Fruit fly (Drosophila melanogaster) whole organism, embryonic: ENCODE measurements around the gene CG3566.

Experiments used
- Bdp1 ChIP-seq: fragments of 200-800 bp; sonication (Bioruptor generic); optimal IDR thresholded peaks from 3 replicates; lab custom pipeline; 2016; ENCODE audit warnings: missing biosample characterization, missing genetic modification characterization
- CG11398 ChIP-seq: fragments of 200-800 bp; sonication (Bioruptor generic); optimal IDR thresholded peaks from 2 replicates; lab custom pipeline; 2016; ENCODE audit warnings: missing biosample characterization, missing genetic modification characterization
- CG11456 ChIP-seq: fragments of 200-800 bp; sonication (Bioruptor generic); IDR thresholded peaks from 3 replicates; pipeline ENCODE4 v1.3.6; 2022; ENCODE audit warnings: missing biosample characterization, missing genetic modification characterization
- CG11560 ChIP-seq: fragments of 200-800 bp; sonication (Bioruptor generic); IDR thresholded peaks from 3 replicates; pipeline ENCODE4 v1.3.6; 2022; ENCODE audit warnings: missing biosample characterization, missing genetic modification characterization
- CG11723 ChIP-seq: fragments of 200-800 bp; sonication (Bioruptor generic); optimal IDR thresholded peaks from 2 replicates; lab custom pipeline; 2017; ENCODE audit warnings: missing biosample characterization, mild to moderate bottlenecking, missing genetic modification characterization
- CG12104 ChIP-seq: fragments of 200-800 bp; sonication (Bioruptor generic); optimal IDR thresholded peaks from 3 replicates; lab custom pipeline; 2016; ENCODE audit warnings: missing biosample characterization, missing genetic modification characterization
- CG15011 ChIP-seq: fragments of 200-800 bp; sonication (Bioruptor generic); optimal IDR thresholded peaks from 3 replicates; lab custom pipeline; 2018; ENCODE audit warnings: missing biosample characterization, mild to moderate bottlenecking, missing genetic modification characterization
- CG15269 ChIP-seq: fragments of 200-800 bp; sonication (Bioruptor generic); optimal IDR thresholded peaks from 2 replicates; lab custom pipeline; 2018; ENCODE audit warnings: missing biosample characterization, mild to moderate bottlenecking, missing genetic modification characterization, moderate library complexity
- CG1832 ChIP-seq: fragments of 200-800 bp; sonication (Bioruptor generic); optimal IDR thresholded peaks from 2 replicates; lab custom pipeline; 2017; ENCODE audit warnings: missing biosample characterization, mild to moderate bottlenecking, missing genetic modification characterization, inconsistent platforms
- CG2199 ChIP-seq: fragments of 200-800 bp; sonication (Bioruptor generic); IDR thresholded peaks from 3 replicates; pipeline ENCODE4 v1.3.6; 2022; ENCODE audit warnings: missing biosample characterization, missing genetic modification characterization
- CG30403 ChIP-seq: fragments of 200-800 bp; sonication (Bioruptor generic); optimal IDR thresholded peaks from 3 replicates; lab custom pipeline; 2016; ENCODE audit warnings: missing biosample characterization, missing genetic modification characterization
- CG30431 ChIP-seq: fragments of 200-800 bp; sonication (Bioruptor generic); optimal IDR thresholded peaks from 2 replicates; lab custom pipeline; 2017; ENCODE audit warnings: missing biosample characterization, missing genetic modification characterization
- CG3838 ChIP-seq: fragments of 200-800 bp; sonication (Bioruptor generic); optimal IDR thresholded peaks from 3 replicates; lab custom pipeline; 2016; ENCODE audit warnings: missing biosample characterization, missing genetic modification characterization
- CG4328 ChIP-seq: fragments of 200-800 bp; sonication (Bioruptor generic); optimal IDR thresholded peaks from 3 replicates; lab custom pipeline; 2017; ENCODE audit warnings: missing biosample characterization, missing genetic modification reagents, missing genetic modification characterization
- CG6765 ChIP-seq: fragments of 200-800 bp; sonication (Bioruptor generic); optimal IDR thresholded peaks from 3 replicates; lab custom pipeline; 2017; ENCODE audit warnings: missing biosample characterization, mild to moderate bottlenecking, missing genetic modification characterization
- CG6791 ChIP-seq: fragments of 200-800 bp; sonication (Bioruptor generic); IDR thresholded peaks from 3 replicates; pipeline ENCODE4 v1.3.6; 2022; ENCODE audit warnings: missing biosample characterization, missing genetic modification characterization; ENCODE audit not compliant: partially characterized antibody
- CG6813 ChIP-seq: fragments of 200-800 bp; sonication (Bioruptor generic); optimal IDR thresholded peaks from 2 replicates; lab custom pipeline; 2017; ENCODE audit warnings: missing biosample characterization, missing genetic modification characterization, mild to moderate bottlenecking, moderate library complexity, missing genetic modification reagents
- CG7839 ChIP-seq: fragments of 200-800 bp; sonication (Bioruptor generic); optimal IDR thresholded peaks from 3 replicates; lab custom pipeline; 2018; ENCODE audit warnings: missing biosample characterization, mild to moderate bottlenecking, missing genetic modification characterization, moderate library complexity
- CG8281 ChIP-seq: fragments of 200-800 bp; sonication (Bioruptor generic); optimal IDR thresholded peaks from 2 replicates; lab custom pipeline; 2018; ENCODE audit warnings: missing biosample characterization, mild to moderate bottlenecking, missing genetic modification characterization, moderate library complexity
- CG8478 ChIP-seq: fragments of >200 bp; optimal IDR thresholded peaks from 2 replicates; lab custom pipeline; 2018
- CG9437 ChIP-seq: fragments of 200-800 bp; sonication (Bioruptor generic); optimal IDR thresholded peaks from 2 replicates; lab custom pipeline; 2018; ENCODE audit warnings: missing biosample characterization, mild to moderate bottlenecking, missing genetic modification characterization
- CoRest ChIP-seq: fragments of 200-800 bp; sonication (Bioruptor generic); optimal IDR thresholded peaks from 3 replicates; lab custom pipeline; 2018; ENCODE audit warnings: missing biosample characterization, mild to moderate bottlenecking, missing genetic modification characterization, moderate library complexity
- CrebB ChIP-seq: fragments of 200-800 bp; sonication (Bioruptor generic); optimal IDR thresholded peaks from 3 replicates; lab custom pipeline; 2018; ENCODE audit warnings: missing biosample characterization, mild to moderate bottlenecking, missing genetic modification characterization
- Drgx ChIP-seq: fragments of 200-800 bp; sonication (Bioruptor generic); IDR thresholded peaks from 2 replicates; pipeline ENCODE4 v1.3.6; 2022; ENCODE audit warnings: missing biosample characterization, missing genetic modification characterization
- Elba2 ChIP-seq: fragments of 200-800 bp; sonication (Bioruptor generic); optimal IDR thresholded peaks from 3 replicates; lab custom pipeline; 2016; ENCODE audit warnings: missing biosample characterization, missing genetic modification characterization
- HmgD ChIP-seq: fragments of 200-800 bp; sonication (Bioruptor generic); optimal IDR thresholded peaks from 3 replicates; lab custom pipeline; 2016; ENCODE audit warnings: missing biosample characterization, missing genetic modification characterization
- HmgZ ChIP-seq: fragments of 200-800 bp; sonication (Bioruptor generic); optimal IDR thresholded peaks from 2 replicates; lab custom pipeline; 2018; ENCODE audit warnings: missing biosample characterization, mild to moderate bottlenecking, missing genetic modification characterization
- Jarid2 ChIP-seq: fragments of 200-800 bp; sonication (Bioruptor generic); optimal IDR thresholded peaks from 3 replicates; lab custom pipeline; 2017; ENCODE audit warnings: mild to moderate bottlenecking, missing biosample characterization, missing genetic modification reagents, missing genetic modification characterization
- Mes4 ChIP-seq: fragments of 200-800 bp; sonication (Bioruptor generic); optimal IDR thresholded peaks from 2 replicates; lab custom pipeline; 2016; ENCODE audit warnings: missing biosample characterization, missing genetic modification characterization
- Nf-YC ChIP-seq: fragments of 200-800 bp; optimal IDR thresholded peaks from 3 replicates; lab custom pipeline; 2019; ENCODE audit warnings: missing biosample characterization, mild to moderate bottlenecking, missing genetic modification characterization, moderate library complexity
- ase ChIP-seq: fragments of 200-800 bp; sonication (Bioruptor generic); IDR thresholded peaks from 3 replicates; pipeline ENCODE4 v1.3.6; 2022; ENCODE audit warnings: missing biosample characterization, missing genetic modification characterization
- bbx ChIP-seq: fragments of 200-800 bp; sonication (Bioruptor generic); IDR thresholded peaks from 2 replicates; pipeline ENCODE4 v1.3.6; 2022; ENCODE audit warnings: missing biosample characterization, missing genetic modification characterization; ENCODE audit not compliant: partially characterized antibody
- cad ChIP-seq: fragments of >200 bp; optimal IDR thresholded peaks from 2 replicates; lab custom pipeline; 2017; ENCODE audit warnings: missing biosample characterization, missing genetic modification characterization
- caup ChIP-seq: fragments of 200-800 bp; sonication (Bioruptor generic); optimal IDR thresholded peaks from 3 replicates; lab custom pipeline; 2017; ENCODE audit warnings: missing biosample characterization, mild to moderate bottlenecking, missing genetic modification characterization, moderate library complexity; ENCODE audit not compliant: severe bottlenecking
- chm ChIP-seq: fragments of 200-800 bp; sonication (Bioruptor generic); IDR thresholded peaks from 2 replicates; pipeline ENCODE4 v1.3.6; 2022; ENCODE audit warnings: missing biosample characterization, missing genetic modification characterization
- exex ChIP-seq: fragments of 200-800 bp; sonication (Bioruptor generic); optimal IDR thresholded peaks from 4 replicates; lab custom pipeline; 2018; ENCODE audit warnings: missing biosample characterization, mild to moderate bottlenecking, missing genetic modification characterization, moderate library complexity
- gsb ChIP-seq: fragments of 200-800 bp; sonication (Bioruptor generic); IDR thresholded peaks from 2 replicates; pipeline ENCODE4 v1.3.6; 2022; ENCODE audit warnings: missing biosample characterization, missing genetic modification characterization
- knrl ChIP-seq: fragments of 200-800 bp; sonication (Bioruptor generic); IDR thresholded peaks from 3 replicates; pipeline ENCODE4 v1.3.6; 2022; ENCODE audit warnings: missing biosample characterization, missing genetic modification characterization; ENCODE audit not compliant: partially characterized antibody
- lov ChIP-seq, 2 experiments: fragments of 200-800 bp in 1 of 2; fragments of >200 bp in 1 of 2; sonication (Bioruptor generic) in 1 of 2; IDR thresholded peaks in 1 of 2; optimal IDR thresholded peaks in 1 of 2; 2 replicates in 1 of 2; 3 replicates in 1 of 2; pipeline versions ENCODE4 v1.3.6 to Lab custom; 2017 to 2022; ENCODE audit warnings: missing biosample characterization in 1 of 2, missing genetic modification characterization in 1 of 2
- peb ChIP-seq: fragments of 200-800 bp; sonication (Bioruptor generic); IDR thresholded peaks from 2 replicates; pipeline ENCODE4 v1.3.6; 2022; ENCODE audit warnings: missing biosample characterization, missing genetic modification characterization
- pita ChIP-seq: fragments of 200-800 bp; sonication (Bioruptor generic); optimal IDR thresholded peaks from 2 replicates; lab custom pipeline; 2017; ENCODE audit warnings: missing biosample characterization, mild to moderate bottlenecking, missing genetic modification characterization
- pnt ChIP-seq: fragments of 200-800 bp; sonication (Bioruptor generic); optimal IDR thresholded peaks from 3 replicates; lab custom pipeline; 2016; ENCODE audit warnings: missing biosample characterization, missing genetic modification characterization
- sens-2 ChIP-seq: fragments of 200-800 bp; sonication (Bioruptor generic); IDR thresholded peaks from 2 replicates; pipeline ENCODE4 v1.3.6; 2022; ENCODE audit warnings: missing biosample characterization, missing genetic modification characterization
- slbo ChIP-seq: fragments of 200-800 bp; sonication (Bioruptor generic); IDR thresholded peaks from 2 replicates; pipeline ENCODE4 v1.3.6; 2022; ENCODE audit warnings: missing biosample characterization, missing genetic modification characterization
- sna ChIP-seq: fragments of 200-800 bp; sonication (Bioruptor generic); IDR thresholded peaks from 2 replicates; pipeline ENCODE4 v1.3.6; 2022; ENCODE audit warnings: missing biosample characterization, missing genetic modification characterization; ENCODE audit not compliant: partially characterized antibody
- so ChIP-seq: fragments of 200-800 bp; sonication (Bioruptor generic); IDR thresholded peaks from 3 replicates; pipeline ENCODE4 v1.3.6; 2022; ENCODE audit warnings: missing biosample characterization, missing genetic modification characterization
- sr ChIP-seq: fragments of 200-800 bp; sonication (Bioruptor generic); IDR thresholded peaks from 3 replicates; pipeline ENCODE4 v1.3.6; 2022; ENCODE audit warnings: missing biosample characterization, missing genetic modification characterization
- ssp ChIP-seq: fragments of 200-800 bp; sonication (Bioruptor generic); IDR thresholded peaks from 2 replicates; pipeline ENCODE4 v1.3.6; 2022; ENCODE audit warnings: missing biosample characterization, missing genetic modification characterization
- stwl ChIP-seq: fragments of 200-800 bp; sonication (Bioruptor generic); optimal IDR thresholded peaks from 3 replicates; lab custom pipeline; 2018; ENCODE audit warnings: missing biosample characterization, mild to moderate bottlenecking, missing genetic modification characterization, moderate library complexity
- zen ChIP-seq: fragments of 200-800 bp; sonication (Bioruptor generic); optimal IDR thresholded peaks from 3 replicates; lab custom pipeline; 2018; ENCODE audit warnings: missing biosample characterization, mild to moderate bottlenecking, missing genetic modification characterization, moderate library complexity

The CG3566 gene

DNA sequence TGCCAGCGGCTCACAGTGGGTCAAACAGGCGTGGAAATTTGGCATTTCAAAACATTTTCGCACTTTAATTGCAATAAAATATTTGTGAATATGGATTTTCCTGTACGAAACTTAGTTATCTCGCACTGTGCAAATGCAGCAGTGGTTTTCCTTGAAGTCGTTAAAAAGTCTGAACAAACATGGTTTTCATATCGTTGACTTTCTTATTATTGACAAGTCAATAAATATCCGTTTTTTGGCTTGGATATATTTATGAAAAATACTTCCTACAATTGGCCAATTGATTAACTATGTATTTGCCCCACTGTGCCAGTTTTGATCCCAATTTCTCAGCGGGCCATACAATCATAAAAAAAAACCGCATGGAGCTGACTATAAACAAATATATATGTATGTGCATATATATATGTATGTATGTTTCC, 11.1 kb downstream of the CG3566 start:
- TF ChIP-seq pnt (GFP tag; lab: Kevin White, UChicago) (peak; percentile 97), CG30431 (GFP tag; lab: Kevin White, UChicago) (peak; percentile 94), HmgZ (tag; lab: Kevin White, UChicago) (peak; percentile 96), CG7839 (tag; lab: Kevin White, UChicago) (peak; percentile 97), gsb (GFP tag; lab: Robert Waterston, UW) (peak; percentile 89), CG11723 (GFP tag; lab: Kevin White, UChicago) (peak; percentile 94), CG4328 (GFP tag; lab: Kevin White, UChicago) (peak; percentile 90), CG11398 (peak; percentile 89), zen (peak; percentile 86), CoRest (tag; lab: Kevin White, UChicago) (peak; percentile 98), CG6791 (GFP tag; lab: Robert Waterston, UW) (no peak), CG15011 (GFP tag; lab: Kevin White, UChicago) (peak; percentile 90), CG8281 (tag; lab: Kevin White, UChicago) (peak; percentile 82), chm (peak; percentile 83), HmgD (GFP tag; lab: Kevin White, UChicago) (peak; percentile 91), slbo (GFP tag; lab: Robert Waterston, UW) (peak; percentile 93), Nf-YC (tag; lab: Kevin White, UChicago) (peak; percentile 85), pita (GFP tag; lab: Kevin White, UChicago) (no peak), Jarid2 (GFP tag; lab: Kevin White, UChicago) (peak; percentile 85), Mes4 (GFP tag; lab: Kevin White, UChicago) (peak; percentile 96), CG15269 (tag; lab: Kevin White, UChicago) (peak; percentile 98), sens-2 (peak; percentile 90), Elba2 (peak; percentile 31), ssp (GFP tag; lab: Robert Waterston, UW) (peak; percentile 84), cad (no peak), so (peak; percentile 97), Drgx (peak; percentile 95), caup (GFP tag; lab: Kevin White, UChicago) (peak; percentile 92), CG9437 (GFP tag; lab: Kevin White, UChicago) (peak; percentile 95), CG6765 (GFP tag; lab: Kevin White, UChicago) (peak; percentile 89), CG6813 (GFP tag; lab: Kevin White, UChicago) (peak; percentile 93), ase (peak; percentile 94), CG8478 (no peak), CG2199 (GFP tag; lab: Robert Waterston, UW) (peak; percentile 81; the same call in 2 of the 3 replicates), peb (GFP tag; lab: Robert Waterston, UW) (peak; percentile 87), CG30403 (GFP tag; lab: Kevin White, UChicago) (peak; percentile 98), CrebB (tag; lab: Kevin White, UChicago) (peak; percentile 87), Bdp1 (peak; percentile 88), CG12104 (GFP tag; lab: Kevin White, UChicago) (peak; percentile 96), CG1832 (GFP tag; lab: Kevin White, UChicago) (no peak), sna (0 out of 2 replicates have a peak, but pooled peaks have one; percentile 33), CG3838 (GFP tag; lab: Kevin White, UChicago) (peak; percentile 86), bbx (GFP tag; lab: Robert Waterston, UW) (no peak), sr (GFP tag; lab: Robert Waterston, UW) (peak; percentile 81), stwl (peak; percentile 39), CG11456 (GFP tag; lab: Robert Waterston, UW) (peak; percentile 88), lov (optimal IDR thresholded peaks at IDR 0.05; lab: Kevin White, UChicago) (no peak), lov (GFP tag; IDR thresholded peaks at IDR 0.05; lab: Robert Waterston, UW) (peak; percentile 89), knrl (GFP tag; lab: Robert Waterston, UW) (peak; percentile 40; the same call in 1 of the 3 replicates), CG11560 (tag; lab: Robert Waterston, UW) (peak; percentile 88), exex (peak; percentile 67)
